Fruit fly (Drosophila melanogaster): ENCODE results near the gene CG31251.

CG31251 gene

dm6 chr3R:17682244-17682773 lies 2.4 kb downstream of the CG31251 start, which contains the start of the genes alt and CG7655 (continued):
- no peak for TF ChIP-seq HHEX (GFP tag; optimal IDR thresholded peaks at IDR 0.05)
- no peak for TF ChIP-seq cas (GFP tag; IDR thresholded peaks at IDR 0.05)
- peak; percentile 10 for TF ChIP-seq Fer1 (GFP tag; optimal IDR thresholded peaks at IDR 0.05)
- TF ChIP-seq CG6765 (GFP tag; optimal IDR thresholded peaks at IDR 0.05): no peak
- TF ChIP-seq zf30C (GFP tag; optimal IDR thresholded peaks at IDR 0.05): no peak
- no peak for TF ChIP-seq repo (GFP tag; optimal IDR thresholded peaks at IDR 0.05)
- no peak for TF ChIP-seq Blimp-1 (GFP tag; optimal IDR thresholded peaks at IDR 0.05)
- TF ChIP-seq CG4730 (GFP tag; IDR thresholded peaks at IDR 0.05): no peak
- TF ChIP-seq Hmx (GFP tag; optimal IDR thresholded peaks at IDR 0.05): no peak
- TF ChIP-seq exex (tag; optimal IDR thresholded peaks at IDR 0.05): no peak
- no peak for TF ChIP-seq CG14667 (GFP tag; IDR thresholded peaks at IDR 0.05)
- TF ChIP-seq Sin3A (optimal IDR thresholded peaks at IDR 0.05): peak; percentile 84
- peak; percentile 45 for TF ChIP-seq CG13424 (tag; optimal IDR thresholded peaks at IDR 0.05)
- TF ChIP-seq CG8281 (tag; optimal IDR thresholded peaks at IDR 0.05): no peak
- no peak for TF ChIP-seq Aef1 (GFP tag; IDR thresholded peaks at IDR 0.05)
- TF ChIP-seq C15 (GFP tag; IDR thresholded peaks at IDR 0.05): no peak
- TF ChIP-seq HLH4C (GFP tag; IDR thresholded peaks at IDR 0.05; ENCODE audit: partially characterized antibody): no peak
- peak; percentile 46 for TF ChIP-seq sug (tag; optimal IDR thresholded peaks at IDR 0.05)
- TF ChIP-seq Gsc (GFP tag; IDR thresholded peaks at IDR 0.05): no peak
- TF ChIP-seq CG3726 (GFP tag; IDR thresholded peaks at IDR 0.05): no peak
- TF ChIP-seq Ravus (GFP tag; IDR thresholded peaks at IDR 0.05): no peak
- no peak for TF ChIP-seq esg (GFP tag; conservative IDR thresholded peaks at IDR 0.05)
- TF ChIP-seq Atf-2 (GFP tag; optimal IDR thresholded peaks at IDR 0.05): no peak
- TF ChIP-seq CG12071 (GFP tag; optimal IDR thresholded peaks at IDR 0.05): no peak
- TF ChIP-seq Mes4 (GFP tag; optimal IDR thresholded peaks at IDR 0.05): no peak
- no peak for TF ChIP-seq CG14050 (GFP tag; IDR thresholded peaks at IDR 0.05)
- TF ChIP-seq CG2120 (GFP tag; optimal IDR thresholded peaks at IDR 0.05): peak; percentile 36
- no peak for TF ChIP-seq TFAM (GFP tag; optimal IDR thresholded peaks at IDR 0.05)
- TF ChIP-seq sens (GFP tag): peak; percentile 75
- no peak for TF ChIP-seq Elba2 (GFP tag; optimal IDR thresholded peaks at IDR 0.05)
- no peak for TF ChIP-seq crol (GFP tag; IDR thresholded peaks at IDR 0.05)
- no peak for TF ChIP-seq crc (GFP tag; optimal IDR thresholded peaks at IDR 0.05)
- peak; percentile 90 for TF ChIP-seq CG33213 (GFP tag; optimal IDR thresholded peaks at IDR 0.05)
- peak; percentile 15 for TF ChIP-seq CG1792 (GFP tag; optimal IDR thresholded peaks at IDR 0.05)
- no peak for TF ChIP-seq CG13775 (GFP tag; optimal IDR thresholded peaks at IDR 0.05)
- peak; percentile 41 for TF ChIP-seq gsb-n (tag; optimal IDR thresholded peaks at IDR 0.05)
- TF ChIP-seq CG7745 (tag; optimal IDR thresholded peaks at IDR 0.05): no peak
- no peak for TF ChIP-seq CG12769 (tag; optimal IDR thresholded peaks at IDR 0.05)
- TF ChIP-seq wdn (GFP tag; IDR thresholded peaks at IDR 0.05): no peak
- TF ChIP-seq CG5245 (GFP tag; optimal IDR thresholded peaks at IDR 0.05): no peak
- peak; percentile 92 for TF ChIP-seq MESR4 (GFP tag; optimal IDR thresholded peaks at IDR 0.05)
- peak; percentile 29 for TF ChIP-seq grau (tag; optimal IDR thresholded peaks at IDR 0.05)
- no peak for TF ChIP-seq CG18011 (GFP tag; optimal IDR thresholded peaks at IDR 0.05)
- no peak for TF ChIP-seq Fer2 (tag; optimal IDR thresholded peaks at IDR 0.05)
- no peak for TF ChIP-seq CG3407 (GFP tag; optimal IDR thresholded peaks at IDR 0.05)
- no peak for TF ChIP-seq CG4820 (GFP tag; optimal IDR thresholded peaks at IDR 0.05)
- TF ChIP-seq CG14965 (GFP tag; optimal IDR thresholded peaks at IDR 0.05; ENCODE audit: borderline replicate concordance): no peak
- no peak for TF ChIP-seq hb (GFP tag; IDR thresholded peaks at IDR 0.05; ENCODE audit: partially characterized antibody)
- no peak for TF ChIP-seq Gug (GFP tag; IDR thresholded peaks at IDR 0.05)
- no peak for TF ChIP-seq Scr (GFP tag; IDR thresholded peaks at IDR 0.05; ENCODE audit: partially characterized antibody)
- TF ChIP-seq CG7839 (tag; optimal IDR thresholded peaks at IDR 0.05): no peak
- no peak for TF ChIP-seq CG18476 (GFP tag; optimal IDR thresholded peaks at IDR 0.05)
